Fruit fly (Drosophila melanogaster) whole organism, embryonic: ENCODE results near the gene CG3679.

Source experiments
- Atf3 ChIP-seq: fragments of 200-800 bp; sonication (Bioruptor generic); optimal IDR thresholded peaks from 3 replicates; lab custom pipeline; 2016; ENCODE audit warnings: missing biosample characterization, missing genetic modification characterization
- CG10366 ChIP-seq: fragments of 200-800 bp; sonication (Bioruptor generic); IDR thresholded peaks from 2 replicates; pipeline ENCODE4 v1.3.6; 2022; ENCODE audit warnings: missing biosample characterization, missing genetic modification characterization
- CG10543 ChIP-seq: fragments of 200-800 bp; sonication (Bioruptor generic); optimal IDR thresholded peaks from 3 replicates; lab custom pipeline; 2017; ENCODE audit warnings: missing biosample characterization, mild to moderate bottlenecking, missing genetic modification characterization, moderate library complexity
- CG10959 ChIP-seq: fragments of 200-800 bp; sonication (Bioruptor generic); IDR thresholded peaks from 2 replicates; pipeline ENCODE4 v1.3.6; 2022; ENCODE audit warnings: missing biosample characterization, missing genetic modification characterization
- CG1233 ChIP-seq: fragments of 200-800 bp; sonication (Bioruptor generic); optimal IDR thresholded peaks from 4 replicates; lab custom pipeline; 2018; ENCODE audit warnings: missing biosample characterization, mild to moderate bottlenecking, missing genetic modification characterization
- CG12769 ChIP-seq: fragments of 200-800 bp; sonication (Bioruptor generic); optimal IDR thresholded peaks from 2 replicates; lab custom pipeline; 2019; ENCODE audit warnings: missing biosample characterization, mild to moderate bottlenecking, missing genetic modification characterization, moderate library complexity
- CG13296 ChIP-seq: fragments of 200-800 bp; sonication (Bioruptor generic); optimal IDR thresholded peaks from 3 replicates; lab custom pipeline; 2018; ENCODE audit warnings: missing biosample characterization, mild to moderate bottlenecking, missing genetic modification characterization
- CG17361 ChIP-seq: fragments of 200-800 bp; sonication (Bioruptor generic); IDR thresholded peaks from 3 replicates; pipeline ENCODE4 v1.3.6; 2022; ENCODE audit warnings: missing biosample characterization, missing genetic modification characterization
- CG1832 ChIP-seq: fragments of 200-800 bp; sonication (Bioruptor generic); optimal IDR thresholded peaks from 2 replicates; lab custom pipeline; 2017; ENCODE audit warnings: missing biosample characterization, mild to moderate bottlenecking, missing genetic modification characterization, inconsistent platforms
- CG18764 ChIP-seq: fragments of 200-800 bp; sonication (Bioruptor generic); optimal IDR thresholded peaks from 3 replicates; lab custom pipeline; 2016; ENCODE audit warnings: missing biosample characterization, missing genetic modification characterization
- CG2199 ChIP-seq: fragments of 200-800 bp; sonication (Bioruptor generic); IDR thresholded peaks from 3 replicates; pipeline ENCODE4 v1.3.6; 2022; ENCODE audit warnings: missing biosample characterization, missing genetic modification characterization
- CG32532 ChIP-seq: fragments of 200-800 bp; sonication (Bioruptor generic); IDR thresholded peaks from 2 replicates; pipeline ENCODE4 v1.3.6; 2022; ENCODE audit warnings: missing biosample characterization, missing genetic modification characterization
- CG34422 ChIP-seq: fragments of 200-800 bp; sonication (Bioruptor generic); IDR thresholded peaks from 3 replicates; pipeline ENCODE4 v1.3.6; 2022; ENCODE audit warnings: missing biosample characterization, missing genetic modification characterization
- CG3726 ChIP-seq: fragments of 200-800 bp; sonication (Bioruptor generic); IDR thresholded peaks from 3 replicates; pipeline ENCODE4, ENCODE4 v1.3.6; 2022; ENCODE audit warnings: missing biosample characterization, missing genetic modification characterization
- CG42726 ChIP-seq: fragments of 200-800 bp; sonication (Bioruptor generic); IDR thresholded peaks from 2 replicates; pipeline ENCODE4 v1.3.6; 2022; ENCODE audit warnings: missing biosample characterization, missing genetic modification characterization; ENCODE audit not compliant: partially characterized antibody
- CG4424 ChIP-seq: fragments of 200-800 bp; sonication (Bioruptor generic); optimal IDR thresholded peaks from 3 replicates; lab custom pipeline; 2016; ENCODE audit warnings: missing biosample characterization, missing genetic modification characterization
- CG4707 ChIP-seq: fragments of 200-800 bp; sonication (Bioruptor generic); optimal IDR thresholded peaks from 2 replicates; lab custom pipeline; 2018; ENCODE audit warnings: missing biosample characterization, mild to moderate bottlenecking, missing genetic modification characterization, moderate library complexity
- CG4730 ChIP-seq: fragments of 200-800 bp; sonication (Bioruptor generic); IDR thresholded peaks from 2 replicates; pipeline ENCODE4 v1.3.6; 2022; ENCODE audit warnings: missing biosample characterization, missing genetic modification characterization
- CG6854 ChIP-seq: fragments of 200-800 bp; sonication (Bioruptor generic); optimal IDR thresholded peaks from 3 replicates; lab custom pipeline; 2017; ENCODE audit warnings: missing biosample characterization, mild to moderate bottlenecking, missing genetic modification characterization
- CG8089 ChIP-seq: fragments of 200-800 bp; sonication (Bioruptor generic); optimal IDR thresholded peaks from 3 replicates; lab custom pipeline; 2016; ENCODE audit warnings: missing biosample characterization, missing genetic modification characterization
- CG9727 ChIP-seq: fragments of 200-800 bp; sonication (Bioruptor generic); optimal IDR thresholded peaks from 3 replicates; lab custom pipeline; 2017; ENCODE audit warnings: missing biosample characterization, mild to moderate bottlenecking, missing genetic modification characterization
- CHES-1-like ChIP-seq: fragments of 200-800 bp; sonication (Bioruptor generic); optimal IDR thresholded peaks from 2 replicates; lab custom pipeline; 2016; ENCODE audit warnings: missing biosample characterization, missing genetic modification characterization
- Fer1 ChIP-seq: fragments of 200-800 bp; sonication (Bioruptor generic); optimal IDR thresholded peaks from 2 replicates; lab custom pipeline; 2017; ENCODE audit warnings: missing biosample characterization, mild to moderate bottlenecking, missing genetic modification characterization
- Hand ChIP-seq: fragments of 200-800 bp; sonication (Bioruptor generic); optimal IDR thresholded peaks from 2 replicates; lab custom pipeline; 2017; ENCODE audit warnings: mild to moderate bottlenecking, missing biosample characterization, missing genetic modification reagents, missing genetic modification characterization
- Lim3 ChIP-seq: fragments of 200-800 bp; sonication (Bioruptor generic); IDR thresholded peaks from 2 replicates; pipeline ENCODE4 v1.3.6; 2022; ENCODE audit warnings: missing biosample characterization, missing genetic modification characterization
- Meics ChIP-seq: fragments of 200-800 bp; sonication (Bioruptor generic); optimal IDR thresholded peaks from 2 replicates; lab custom pipeline; 2017; ENCODE audit warnings: missing biosample characterization, mild to moderate bottlenecking, missing genetic modification characterization
- NC2β ChIP-seq: fragments of 200-800 bp; sonication (Bioruptor generic); optimal IDR thresholded peaks from 2 replicates; lab custom pipeline; 2016; ENCODE audit warnings: missing biosample characterization, missing genetic modification characterization
- Pdp1 ChIP-seq, 2 experiments: fragments of 200-800 bp; sonication (Bioruptor generic); optimal IDR thresholded peaks; 3 replicates each; lab custom pipeline; 2016; ENCODE audit warnings: missing biosample characterization in 2 of 2, missing genetic modification characterization in 2 of 2, mild to moderate bottlenecking in 1 of 2, moderate library complexity in 1 of 2
- Sin3A ChIP-seq: fragments of >200 bp; optimal IDR thresholded peaks from 2 replicates; lab custom pipeline; 2018
- YL-1 ChIP-seq: fragments of 200-800 bp; sonication (Bioruptor generic); optimal IDR thresholded peaks from 3 replicates; lab custom pipeline; 2017; ENCODE audit warnings: missing biosample characterization, mild to moderate bottlenecking, missing genetic modification characterization
- abd-A ChIP-seq: fragments of 200-800 bp; sonication (Bioruptor generic); optimal IDR thresholded peaks from 3 replicates; lab custom pipeline; 2019; ENCODE audit warnings: missing biosample characterization, mild to moderate bottlenecking, missing genetic modification characterization, moderate library complexity
- bowl ChIP-seq: fragments of 200-800 bp; sonication (Bioruptor generic); IDR thresholded peaks from 2 replicates; pipeline ENCODE4 v1.3.6; 2022; ENCODE audit warnings: missing biosample characterization, missing genetic modification characterization
- croc ChIP-seq: fragments of 200-800 bp; sonication (Bioruptor generic); conservative IDR thresholded peaks from 3 replicates; pipeline ENCODE4 v1.3.6; 2022; ENCODE audit warnings: missing biosample characterization, missing genetic modification characterization
- cwo ChIP-seq: fragments of 200-800 bp; sonication (Bioruptor generic); optimal IDR thresholded peaks from 3 replicates; lab custom pipeline; 2017; ENCODE audit warnings: missing biosample characterization, missing genetic modification characterization, mild to moderate bottlenecking, moderate library complexity, missing genetic modification reagents
- dati ChIP-seq: fragments of 200-800 bp; sonication (Bioruptor generic); IDR thresholded peaks from 2 replicates; pipeline ENCODE4 v1.3.6; 2022; ENCODE audit warnings: missing biosample characterization, missing genetic modification characterization
- dimm ChIP-seq: fragments of 200-800 bp; sonication (Bioruptor generic); IDR thresholded peaks from 2 replicates; pipeline ENCODE4 v1.3.6; 2022; ENCODE audit warnings: missing biosample characterization, missing genetic modification characterization
- en ChIP-seq: fragments of 200-800 bp; sonication (Bioruptor generic); optimal IDR thresholded peaks from 2 replicates; lab custom pipeline; 2016; ENCODE audit warnings: missing biosample characterization, missing genetic modification characterization
- grn ChIP-seq: fragments of 200-800 bp; sonication (Bioruptor generic); optimal IDR thresholded peaks from 3 replicates; lab custom pipeline; 2017; ENCODE audit warnings: missing biosample characterization, missing genetic modification characterization
- her ChIP-seq: fragments of 200-800 bp; sonication (Bioruptor generic); optimal IDR thresholded peaks from 2 replicates; lab custom pipeline; 2016; ENCODE audit warnings: missing biosample characterization, missing genetic modification characterization
- lilli ChIP-seq: fragments of 200-800 bp; sonication (Bioruptor generic); optimal IDR thresholded peaks from 3 replicates; lab custom pipeline; 2016; ENCODE audit warnings: missing biosample characterization, missing genetic modification characterization
- nau ChIP-seq: fragments of 200-800 bp; sonication (Bioruptor generic); optimal IDR thresholded peaks from 3 replicates; lab custom pipeline; 2017; ENCODE audit warnings: missing biosample characterization, mild to moderate bottlenecking, missing genetic modification characterization, missing genetic modification reagents
- nerfin-2 ChIP-seq: fragments of 200-800 bp; sonication (Bioruptor generic); IDR thresholded peaks from 2 replicates; pipeline ENCODE4 v1.3.6; 2022; ENCODE audit warnings: missing biosample characterization, missing genetic modification characterization; ENCODE audit not compliant: partially characterized antibody
- oc ChIP-seq: fragments of 200-800 bp; sonication (Bioruptor generic); optimal IDR thresholded peaks from 2 replicates; lab custom pipeline; 2018; ENCODE audit warnings: missing biosample characterization, mild to moderate bottlenecking, missing genetic modification characterization, moderate library complexity
- odd ChIP-seq: fragments of 200-800 bp; sonication (Bioruptor generic); optimal IDR thresholded peaks from 2 replicates; lab custom pipeline; 2017; ENCODE audit warnings: missing biosample characterization, mild to moderate bottlenecking, missing genetic modification characterization
- repo ChIP-seq: fragments of 200-800 bp; sonication (Bioruptor generic); optimal IDR thresholded peaks from 2 replicates; lab custom pipeline; 2016; ENCODE audit warnings: missing biosample characterization, missing genetic modification characterization
- salm ChIP-seq: fragments of 200-800 bp; sonication (Bioruptor generic); optimal IDR thresholded peaks from 2 replicates; lab custom pipeline; 2018; ENCODE audit warnings: missing biosample characterization, mild to moderate bottlenecking, missing genetic modification characterization
- sim ChIP-seq: fragments of 200-800 bp; sonication (Bioruptor generic); IDR thresholded peaks from 2 replicates; pipeline ENCODE4 v1.3.6; 2022; ENCODE audit warnings: missing biosample characterization, missing genetic modification characterization
- sima ChIP-seq: fragments of 200-800 bp; sonication (Bioruptor generic); optimal IDR thresholded peaks from 2 replicates; lab custom pipeline; 2016; ENCODE audit warnings: missing biosample characterization, missing genetic modification characterization
- so ChIP-seq: fragments of 200-800 bp; sonication (Bioruptor generic); IDR thresholded peaks from 3 replicates; pipeline ENCODE4 v1.3.6; 2022; ENCODE audit warnings: missing biosample characterization, missing genetic modification characterization
- stc ChIP-seq: fragments of 200-800 bp; sonication (Bioruptor generic); IDR thresholded peaks from 2 replicates; pipeline ENCODE4 v1.3.6; 2022; ENCODE audit warnings: missing biosample characterization, missing genetic modification characterization

Gene CG3679

dm6 chrX:16296423-16297292 is 7.0 kb upstream of the CG3679 start, which contains the start of gene CG3632 (continued):
- TF ChIP-seq CG9727 (GFP tag; lab: Kevin White, UChicago), result peak; percentile 7
- TF ChIP-seq Hand (GFP tag; lab: Kevin White, UChicago), result no peak
- TF ChIP-seq nerfin-2 (GFP tag; lab: Robert Waterston, UW), result peak; percentile 84
- peak; percentile 29 for TF ChIP-seq Pdp1 (GFP tag; optimal IDR thresholded peaks at IDR 0.05; lab: Kevin White, UChicago)
- TF ChIP-seq sim (GFP tag; lab: Robert Waterston, UW), result no peak
- TF ChIP-seq stc (GFP tag; lab: Robert Waterston, UW), result no peak
- no peak for TF ChIP-seq CG8089
- no peak for TF ChIP-seq abd-A (tag; lab: Kevin White, UChicago)
- peak; percentile 39 for TF ChIP-seq CHES-1-like (GFP tag; lab: Kevin White, UChicago)
- peak; percentile 77 for TF ChIP-seq lilli
- TF ChIP-seq CG3726 (GFP tag; lab: Robert Waterston, UW), result no peak
- TF ChIP-seq cwo (GFP tag; lab: Kevin White, UChicago), result no peak
- TF ChIP-seq her (GFP tag; lab: Kevin White, UChicago), result peak; percentile 61
- no peak for TF ChIP-seq bowl (GFP tag; lab: Robert Waterston, UW)
- TF ChIP-seq CG1832 (GFP tag; lab: Kevin White, UChicago), result no peak
- TF ChIP-seq repo (GFP tag; lab: Kevin White, UChicago), result peak; percentile 55
- 0 out of 2 replicates have a peak, but pooled peaks have one; percentile 20 for TF ChIP-seq CG10366
- TF ChIP-seq oc (tag; lab: Kevin White, UChicago), result no peak
- peak; percentile 74; the same call in 1 of the 2 replicates for TF ChIP-seq CG42726 (GFP tag; lab: Robert Waterston, UW)
- TF ChIP-seq CG12769 (tag; lab: Kevin White, UChicago), result no peak
- peak; percentile 6 for TF ChIP-seq CG18764 (GFP tag; lab: Kevin White, UChicago)
- TF ChIP-seq Lim3, result no peak
- no peak for TF ChIP-seq CG4730
- TF ChIP-seq dimm, result no peak
- no peak for TF ChIP-seq Fer1 (GFP tag; lab: Kevin White, UChicago)
- TF ChIP-seq so (GFP tag; lab: Robert Waterston, UW), result 0 out of 3 replicates have a peak, but pooled peaks have one; percentile 11
- no peak for TF ChIP-seq CG4424 (GFP tag; lab: Kevin White, UChicago)
- TF ChIP-seq dati (GFP tag; lab: Robert Waterston, UW), result no peak
- no peak for TF ChIP-seq odd (GFP tag; lab: Kevin White, UChicago)
- TF ChIP-seq YL-1, result peak; percentile 85
- TF ChIP-seq CG17361 (GFP tag; lab: Robert Waterston, UW), result no peak; the same call in 2 of the 3 replicates
- peak; percentile 88 for TF ChIP-seq grn
- TF ChIP-seq CG4707, result no peak
- TF ChIP-seq sima, result no peak
- TF ChIP-seq nau (GFP tag; lab: Kevin White, UChicago), result no peak
- TF ChIP-seq CG10959 (GFP tag; lab: Robert Waterston, UW), result no peak
- TF ChIP-seq Meics (GFP tag; lab: Kevin White, UChicago), result no peak
- TF ChIP-seq CG13296 (GFP tag; lab: Kevin White, UChicago), result peak; percentile 7
- TF ChIP-seq croc (GFP tag; lab: Robert Waterston, UW), result no peak
- no peak for TF ChIP-seq CG6854 (GFP tag; lab: Kevin White, UChicago)
- TF ChIP-seq CG2199 (GFP tag; lab: Robert Waterston, UW), result 0 out of 3 replicates have a peak, but pooled peaks have one; percentile 66
- peak; percentile 3 for TF ChIP-seq Atf3 (GFP tag; lab: Kevin White, UChicago)
- peak; percentile 47 for TF ChIP-seq CG32532
- peak; percentile 54 for TF ChIP-seq Sin3A (lab: Kevin White, UChicago)
- TF ChIP-seq salm (tag; lab: Kevin White, UChicago), result no peak
- no peak for TF ChIP-seq en (GFP tag; lab: Kevin White, UChicago)
- TF ChIP-seq NC2β (GFP tag; lab: Kevin White, UChicago), result peak; percentile 27
- TF ChIP-seq CG10543 (GFP tag; lab: Kevin White, UChicago), result peak; percentile 56
- 0 out of 3 replicates have a peak, but pooled peaks have one; percentile 10 for TF ChIP-seq CG34422 (GFP tag; lab: Robert Waterston, UW)
- no peak for TF ChIP-seq CG1233 (GFP tag; lab: Kevin White, UChicago)
